Fruit fly (Drosophila melanogaster) whole organism, pupa: ENCODE results near the gene CG4456.
A peak's percentile ranks its signal among the peaks of the same experiment; 100 is the strongest.

Source experiments
- CG10348 ChIP-seq: fragments of 200-800 bp; sonication (Bioruptor generic); IDR thresholded peaks from 2 replicates; pipeline ENCODE4 v1.3.6; 2022; ENCODE audit warnings: missing biosample characterization, missing genetic modification characterization
- CG12605 ChIP-seq: fragments of 200-800 bp; sonication (Bioruptor generic); IDR thresholded peaks from 2 replicates; pipeline ENCODE4 v1.3.6; 2022; ENCODE audit warnings: missing biosample characterization, missing genetic modification characterization
- CG13204 ChIP-seq: fragments of 200-800 bp; sonication (Bioruptor generic); optimal IDR thresholded peaks from 2 replicates; lab custom pipeline; 2018; ENCODE audit warnings: missing biosample characterization, mild to moderate bottlenecking, missing genetic modification characterization, moderate library complexity
- CG14655 ChIP-seq: fragments of 200-800 bp; sonication (Bioruptor generic); optimal IDR thresholded peaks from 3 replicates; lab custom pipeline; 2017; ENCODE audit warnings: mild to moderate bottlenecking, missing biosample characterization, missing genetic modification reagents, missing genetic modification characterization
- CG15710 ChIP-seq: fragments of 200-800 bp; sonication (Bioruptor generic); optimal IDR thresholded peaks from 2 replicates; lab custom pipeline; 2018; ENCODE audit warnings: missing biosample characterization, mild to moderate bottlenecking, missing genetic modification characterization, moderate library complexity
- CG17806 ChIP-seq: fragments of 200-800 bp; sonication (Bioruptor generic); optimal IDR thresholded peaks from 2 replicates; lab custom pipeline; 2018; ENCODE audit warnings: missing biosample characterization, mild to moderate bottlenecking, missing genetic modification characterization, moderate library complexity
- CG32121 ChIP-seq: fragments of 200-800 bp; sonication (Bioruptor generic); IDR thresholded peaks from 2 replicates; pipeline ENCODE4 v1.3.6; 2022; ENCODE audit warnings: missing biosample characterization, missing genetic modification characterization
- CG34367 ChIP-seq: fragments of 200-800 bp; sonication (Bioruptor generic); optimal IDR thresholded peaks from 2 replicates; lab custom pipeline; 2018; ENCODE audit warnings: missing biosample characterization, mild to moderate bottlenecking, missing genetic modification characterization
- CG4496 ChIP-seq: fragments of 200-800 bp; sonication (Bioruptor generic); IDR thresholded peaks from 3 replicates; pipeline ENCODE4 v1.3.6; 2022; ENCODE audit warnings: missing biosample characterization, missing genetic modification characterization
- CG8159 ChIP-seq: fragments of 200-800 bp; sonication (Bioruptor generic); optimal IDR thresholded peaks from 3 replicates; lab custom pipeline; 2018; ENCODE audit warnings: missing biosample characterization, mild to moderate bottlenecking, missing genetic modification characterization, moderate library complexity
- CG8301 ChIP-seq: fragments of 200-800 bp; sonication (Bioruptor generic); optimal IDR thresholded peaks from 2 replicates; lab custom pipeline; 2018; ENCODE audit warnings: missing biosample characterization, mild to moderate bottlenecking, missing genetic modification characterization
- CG9948 ChIP-seq: fragments of 200-800 bp; sonication (Bioruptor generic); optimal IDR thresholded peaks from 2 replicates; lab custom pipeline; 2018; ENCODE audit warnings: missing biosample characterization, mild to moderate bottlenecking, missing genetic modification characterization, moderate library complexity
- D1 ChIP-seq: fragments of 200-800 bp; sonication (Bioruptor generic); optimal IDR thresholded peaks from 2 replicates; lab custom pipeline; 2018; ENCODE audit warnings: missing biosample characterization, mild to moderate bottlenecking, missing genetic modification characterization, moderate library complexity
- EcR ChIP-seq: fragments of 200-800 bp; sonication (Bioruptor generic); optimal IDR thresholded peaks from 3 replicates; lab custom pipeline; 2019; ENCODE audit warnings: missing biosample characterization, missing genetic modification characterization, mild to moderate bottlenecking, moderate library complexity, missing genetic modification reagents
- Ets98B ChIP-seq: fragments of 200-800 bp; sonication (Bioruptor generic); IDR thresholded peaks from 2 replicates; pipeline ENCODE4 v1.3.6; 2022; ENCODE audit warnings: missing biosample characterization, missing genetic modification characterization
- Pif1A ChIP-seq: fragments of 200-800 bp; sonication (Bioruptor generic); optimal IDR thresholded peaks from 3 replicates; lab custom pipeline; 2016; ENCODE audit warnings: missing biosample characterization, missing genetic modification characterization
- Pif1B ChIP-seq: fragments of 200-800 bp; sonication (Bioruptor generic); optimal IDR thresholded peaks from 3 replicates; lab custom pipeline; 2016; ENCODE audit warnings: missing biosample characterization, missing genetic modification characterization
- Snoo ChIP-seq: fragments of 200-800 bp; sonication (Bioruptor generic); optimal IDR thresholded peaks from 3 replicates; lab custom pipeline; 2017; ENCODE audit warnings: missing biosample characterization, mild to moderate bottlenecking, missing genetic modification characterization, inconsistent platforms
- fd96Ca ChIP-seq: fragments of 200-800 bp; sonication (Bioruptor generic); IDR thresholded peaks from 3 replicates; pipeline ENCODE4 v1.3.6; 2022; ENCODE audit warnings: missing biosample characterization, missing genetic modification characterization
- gl ChIP-seq: fragments of 200-800 bp; sonication (Bioruptor generic); optimal IDR thresholded peaks from 2 replicates; lab custom pipeline; 2018; ENCODE audit warnings: missing biosample characterization, mild to moderate bottlenecking, missing genetic modification characterization
- rn ChIP-seq: fragments of 200-800 bp; sonication (Bioruptor generic); IDR thresholded peaks from 2 replicates; pipeline ENCODE4 v1.3.6; 2022; ENCODE audit warnings: missing biosample characterization, missing genetic modification characterization

The CG4456 gene

DNA sequence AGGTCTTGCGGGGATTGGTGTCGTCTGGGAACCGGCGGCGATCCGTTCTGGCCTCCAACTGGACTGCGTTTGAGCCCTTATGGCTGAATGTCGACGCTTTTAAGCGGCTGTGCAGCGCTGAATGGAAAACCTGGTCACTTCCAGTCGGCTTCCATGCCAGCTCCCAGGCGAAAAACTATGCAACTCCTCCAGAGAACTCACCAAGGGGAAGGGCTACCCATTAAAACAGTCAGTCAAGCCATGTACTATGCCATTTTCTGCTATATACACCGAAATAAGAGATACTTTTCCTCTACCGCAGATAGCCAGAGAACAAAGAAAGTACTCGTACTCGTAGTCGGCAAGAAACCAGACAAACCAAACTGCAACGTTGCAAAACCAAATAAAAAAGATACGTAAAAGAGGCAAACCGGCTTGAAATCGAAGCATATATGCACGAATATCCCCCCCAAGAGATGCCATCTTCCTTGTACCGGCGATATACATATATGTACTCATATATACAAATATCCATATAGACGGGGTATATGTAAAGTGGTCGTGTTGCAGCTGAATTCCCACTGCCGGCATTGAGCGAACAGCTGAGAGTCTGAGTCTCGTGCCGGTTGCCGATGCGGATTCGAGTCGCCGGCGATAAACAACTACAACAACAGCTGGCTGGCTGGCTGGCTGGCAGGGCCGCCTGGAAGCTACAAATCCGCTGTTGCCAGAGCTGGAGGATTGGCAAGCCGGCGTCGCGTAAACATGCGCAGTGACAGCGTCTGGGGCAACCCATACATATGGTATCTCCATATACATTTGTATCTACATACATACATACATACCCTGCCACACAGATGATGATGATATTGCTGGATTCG, 7.2 kb downstream of the CG4456 start, which contains the start of gene Hsp67Ba:
Gene Hsp67Ba, minus strand, starts transcription at position 51 of the 860 bp plus-strand sequence.
- TF ChIP-seq CG10348 (no peak), CG13204 (GFP tag; lab: Kevin White, UChicago) (peak; percentile 80), Pif1A (GFP tag; lab: Kevin White, UChicago) (no peak), Ets98B (GFP tag; lab: Robert Waterston, UW) (no peak), CG12605 (0 out of 2 replicates have a peak, but pooled peaks have one; percentile 39), CG17806 (tag; lab: Kevin White, UChicago) (no peak), Pif1B (GFP tag; lab: Kevin White, UChicago) (peak; percentile 11), D1 (no peak), CG4496 (0 out of 3 replicates have a peak, but pooled peaks have one; percentile 41)

DNA sequence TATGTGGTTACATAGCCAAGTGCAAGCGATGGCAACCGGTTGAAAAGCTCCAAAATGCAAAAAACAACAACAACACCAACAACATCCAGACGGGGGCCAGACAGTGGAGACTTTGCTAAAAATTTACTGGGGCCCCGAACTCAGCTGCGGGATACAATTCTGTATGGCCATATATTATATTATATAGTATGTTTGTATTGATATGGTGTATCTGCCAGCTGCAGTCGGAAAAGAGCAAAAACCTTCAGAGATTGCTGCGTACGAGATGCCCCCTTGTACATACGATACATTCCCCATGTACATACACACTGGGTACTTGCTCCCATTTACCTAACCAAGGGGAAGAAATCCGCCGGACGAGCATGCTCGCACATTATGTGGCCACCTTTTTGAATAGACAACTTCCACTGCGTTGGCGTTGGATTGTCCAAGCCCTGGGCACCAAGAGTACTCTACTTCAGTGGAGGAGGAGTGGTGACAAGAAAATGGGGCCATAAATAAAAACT, 7.9 kb downstream of the CG4456 start:
- TF ChIP-seq EcR (GFP tag; lab: Kevin White, UChicago) (peak; percentile 88), CG10348 (no peak), Snoo (tag; lab: Kevin White, UChicago) (peak; percentile 76), Pif1A (GFP tag; lab: Kevin White, UChicago) (no peak)

DNA sequence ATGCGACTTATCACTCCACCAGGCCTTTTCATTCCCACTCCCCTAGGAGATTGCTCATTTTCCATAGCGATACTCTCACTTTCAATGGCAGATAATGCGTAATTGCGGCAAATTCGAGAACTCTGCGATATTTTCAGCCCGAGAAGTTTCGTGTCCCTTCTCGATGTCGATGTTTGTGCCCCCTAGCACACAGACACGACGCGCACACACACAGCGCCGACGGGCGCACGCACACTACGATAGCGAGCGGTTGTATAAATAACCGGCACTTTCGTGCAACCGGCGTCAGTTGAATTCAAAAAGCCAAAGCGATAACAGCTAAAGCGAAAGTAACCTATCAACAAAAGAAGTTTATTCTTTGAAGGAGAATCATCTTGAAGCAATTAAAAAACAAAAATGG, 9.1 kb downstream of the CG4456 start, which contains the start of gene Hsp23:
Gene Hsp23, plus strand, starts transcription at position 281 of the 400 bp plus-strand sequence.
- TF ChIP-seq CG9948, result no peak
- peak; percentile 9 for TF ChIP-seq CG34367
- TF ChIP-seq gl, result peak; percentile 16
- TF ChIP-seq rn, result no peak
- TF ChIP-seq CG8301 (tag; lab: Kevin White, UChicago), result peak; percentile 5
- TF ChIP-seq CG14655 (GFP tag; lab: Kevin White, UChicago), result peak; percentile 24
- peak; percentile 53; the same call in 1 of the 3 replicates for TF ChIP-seq CG4496
- peak; percentile 51 for TF ChIP-seq Snoo (tag; lab: Kevin White, UChicago)
- peak; percentile 6 for TF ChIP-seq CG15710 (tag; lab: Kevin White, UChicago)
- no peak for TF ChIP-seq CG10348
- 0 out of 3 replicates have a peak, but pooled peaks have one; percentile 34 for TF ChIP-seq fd96Ca (GFP tag; lab: Robert Waterston, UW)
- peak; percentile 80 for TF ChIP-seq EcR (GFP tag; lab: Kevin White, UChicago)
- peak; percentile 56; the same call in 1 of the 2 replicates for TF ChIP-seq CG32121 (GFP tag; lab: Robert Waterston, UW)
- TF ChIP-seq CG17806 (tag; lab: Kevin White, UChicago), result no peak
- TF ChIP-seq CG8159 (tag; lab: Kevin White, UChicago), result no peak
- TF ChIP-seq Ets98B (GFP tag; lab: Robert Waterston, UW), result 0 out of 2 replicates have a peak, but pooled peaks have one; percentile 39
- TF ChIP-seq CG12605, result peak; percentile 59
- peak; percentile 19 for TF ChIP-seq CG13204 (GFP tag; lab: Kevin White, UChicago)
- TF ChIP-seq Pif1A (GFP tag; lab: Kevin White, UChicago), result no peak
- no peak for TF ChIP-seq D1
- TF ChIP-seq Pif1B (GFP tag; lab: Kevin White, UChicago), result peak; percentile 35

DNA sequence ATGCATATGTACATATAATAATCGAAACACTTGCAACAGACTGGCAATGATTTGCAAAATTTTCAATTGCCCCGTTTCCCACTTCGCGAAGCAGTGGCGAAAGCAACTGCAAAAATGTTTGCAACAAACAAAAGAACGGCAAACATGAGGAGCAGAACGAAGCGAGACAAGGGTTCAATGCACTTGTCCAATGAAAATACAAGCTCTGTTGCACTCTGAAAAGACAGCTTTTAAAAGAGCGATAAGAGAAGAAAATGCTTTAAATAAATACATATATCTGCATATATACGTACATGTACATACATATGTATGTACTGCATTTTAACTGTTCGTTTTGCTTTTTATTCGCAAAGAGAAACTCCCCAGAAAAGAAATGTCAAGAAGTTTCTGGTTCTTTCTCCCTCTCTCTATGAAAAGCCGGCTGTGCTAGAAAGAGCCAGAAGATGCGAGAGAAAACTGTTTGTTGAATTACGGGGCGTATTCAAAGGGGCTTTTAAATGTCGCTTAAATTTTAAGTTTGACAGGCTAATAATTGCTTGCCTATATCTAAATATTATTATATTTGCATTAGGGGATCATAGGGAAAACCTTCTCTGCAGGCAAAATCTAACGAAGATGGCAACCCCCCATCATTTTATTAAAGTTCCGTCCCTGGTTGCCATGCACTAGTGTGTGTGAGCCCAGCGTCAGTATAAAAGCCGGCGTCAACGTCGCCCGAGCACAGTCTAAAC, 11.0 kb downstream of the CG4456 start, which contains the start of gene Hsp27:
Gene Hsp27, plus strand, starts transcription at position 719 of the 731 bp plus-strand sequence.
- TF ChIP-seq Pif1A (GFP tag; lab: Kevin White, UChicago) (peak; percentile 100), CG32121 (GFP tag; lab: Robert Waterston, UW) (peak; percentile 100), CG14655 (GFP tag; lab: Kevin White, UChicago) (peak; percentile 100), CG34367 (peak; percentile 99), CG13204 (GFP tag; lab: Kevin White, UChicago) (peak; percentile 98), rn (peak; percentile 99), D1 (peak; percentile 100), Snoo (tag; lab: Kevin White, UChicago) (peak; percentile 100), fd96Ca (GFP tag; lab: Robert Waterston, UW) (peak; percentile 100), Ets98B (GFP tag; lab: Robert Waterston, UW) (peak; percentile 100), CG10348 (peak; percentile 99), gl (peak; percentile 99), CG17806 (tag; lab: Kevin White, UChicago) (peak; percentile 100), EcR (GFP tag; lab: Kevin White, UChicago) (peak; percentile 96), CG4496 (peak; percentile 100), Pif1B (GFP tag; lab: Kevin White, UChicago) (peak; percentile 100), CG8159 (tag; lab: Kevin White, UChicago) (peak; percentile 100), CG15710 (tag; lab: Kevin White, UChicago) (peak; percentile 100), CG9948 (peak; percentile 100), CG12605 (peak; percentile 100), CG8301 (tag; lab: Kevin White, UChicago) (peak; percentile 100)
